Fruit fly (Drosophila melanogaster) whole organism: ENCODE results near the gene eIF3d1.

Source experiments
- CG8478 ChIP-seq: fragments of >200 bp; optimal IDR thresholded peaks from 2 replicates; lab custom pipeline; 2018; ENCODE audit warnings: inconsistent platforms
- Dll ChIP-seq: fragments of >200 bp; optimal IDR thresholded peaks from 2 replicates; lab custom pipeline; 2017
- EcR ChIP-seq, 2 experiments: fragments of >200 bp; optimal IDR thresholded peaks; 2 replicates each; lab custom pipeline; 2017; ENCODE audit warnings: missing biosample characterization in 2 of 2, missing genetic modification characterization in 2 of 2, missing genetic modification reagents in 2 of 2
- pan ChIP-seq: fragments of >200 bp; optimal IDR thresholded peaks from 2 replicates; lab custom pipeline; 2017
- psq ChIP-seq: fragments of >200 bp; optimal IDR thresholded peaks from 2 replicates; lab custom pipeline; 2017
- usp ChIP-seq: fragments of >200 bp; optimal IDR thresholded peaks from 2 replicates; lab custom pipeline; 2017; ENCODE audit warnings: missing biosample characterization, missing genetic modification characterization, mixed read lengths

DNA sequence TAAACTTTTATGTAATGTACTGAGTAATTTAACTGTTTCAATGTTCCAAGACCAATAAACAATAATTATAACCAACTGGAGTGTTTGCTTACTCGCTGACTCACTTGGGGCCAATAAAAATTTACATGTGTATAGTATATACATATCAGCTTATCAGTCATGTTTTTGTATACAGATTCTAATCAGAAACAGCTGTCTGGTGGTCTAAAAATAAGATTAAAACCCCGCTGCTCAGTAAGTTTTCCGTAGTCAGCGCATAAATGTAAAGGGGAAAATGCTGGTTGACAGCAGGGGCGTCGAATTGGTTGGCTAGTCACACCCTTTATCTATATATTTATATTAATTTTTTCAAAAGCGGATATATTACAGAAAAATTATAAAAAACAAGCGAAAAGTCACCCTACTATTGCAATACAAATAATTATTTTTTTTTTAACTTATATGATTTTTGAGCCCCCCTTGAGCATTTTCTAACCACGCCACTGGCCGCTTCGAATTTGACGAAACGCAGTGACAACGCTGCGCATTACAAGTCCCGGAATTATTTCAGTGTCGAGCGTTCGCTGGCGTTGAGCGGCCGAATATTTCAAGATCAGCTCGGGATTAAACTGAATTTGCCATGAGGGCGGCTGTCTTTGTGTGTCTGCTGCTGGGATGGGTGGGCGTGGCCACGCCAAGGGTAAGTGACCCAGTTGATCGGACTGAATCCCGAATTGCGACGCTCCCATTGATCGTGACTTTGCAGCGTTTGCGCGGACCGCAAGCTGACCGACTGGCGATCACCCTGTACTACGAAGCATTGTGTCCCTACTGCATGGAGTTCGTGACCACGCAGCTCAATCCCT is 1.3 kb upstream of the eIF3d1 start, which contains the start of gene GILT2:
- no peak for TF ChIP-seq psq (lab: Kevin White, UChicago)
- no peak for TF ChIP-seq usp
- no peak for TF ChIP-seq EcR (GFP tag; optimal IDR thresholded peaks at IDR 0.05; lab: Kevin White, UChicago)
- TF ChIP-seq CG8478 (lab: Kevin White, UChicago) = no peak
- no peak for TF ChIP-seq pan (lab: Kevin White, UChicago)
- no peak for TF ChIP-seq Dll
